Fruit fly (Drosophila melanogaster) whole organism, embryonic: Measurements from ENCODE around the gene mRF1.

Experiments used
- BEAF-32 ChIP-seq: fragments of 200-800 bp; sonication (Bioruptor generic); optimal IDR thresholded peaks from 3 replicates; lab custom pipeline; 2017; ENCODE audit warnings: missing biosample characterization, missing genetic modification characterization, mild to moderate bottlenecking, moderate library complexity, missing genetic modification reagents
- BtbVII ChIP-seq: fragments of 200-800 bp; sonication (Bioruptor generic); optimal IDR thresholded peaks from 3 replicates; lab custom pipeline; 2017; ENCODE audit warnings: missing biosample characterization, mild to moderate bottlenecking, missing genetic modification characterization
- CG10431 ChIP-seq: fragments of 200-800 bp; sonication (Bioruptor generic); optimal IDR thresholded peaks from 3 replicates; lab custom pipeline; 2018; ENCODE audit warnings: missing biosample characterization, mild to moderate bottlenecking, missing genetic modification characterization
- CG10462 ChIP-seq: fragments of 200-800 bp; sonication (Bioruptor generic); optimal IDR thresholded peaks from 2 replicates; lab custom pipeline; 2016; ENCODE audit warnings: missing biosample characterization, missing genetic modification characterization
- CG10979 ChIP-seq: fragments of 200-800 bp; sonication (Bioruptor generic); optimal IDR thresholded peaks from 2 replicates; lab custom pipeline; 2018; ENCODE audit warnings: missing biosample characterization, mild to moderate bottlenecking, missing genetic modification characterization, moderate library complexity
- CG11085 ChIP-seq: fragments of 200-800 bp; sonication (Bioruptor generic); IDR thresholded peaks from 2 replicates; pipeline ENCODE4 v1.3.6; 2022; ENCODE audit warnings: missing biosample characterization, missing genetic modification characterization
- CG12104 ChIP-seq: fragments of 200-800 bp; sonication (Bioruptor generic); optimal IDR thresholded peaks from 3 replicates; lab custom pipeline; 2016; ENCODE audit warnings: missing biosample characterization, missing genetic modification characterization
- CG13424 ChIP-seq: fragments of 200-800 bp; sonication (Bioruptor generic); optimal IDR thresholded peaks from 2 replicates; lab custom pipeline; 2019; ENCODE audit warnings: missing biosample characterization, mild to moderate bottlenecking, missing genetic modification characterization, moderate library complexity
- CG15514 ChIP-seq: fragments of 200-800 bp; sonication (Bioruptor generic); optimal IDR thresholded peaks from 3 replicates; lab custom pipeline; 2017; ENCODE audit warnings: missing biosample characterization, missing genetic modification characterization, mild to moderate bottlenecking, moderate library complexity, missing genetic modification reagents
- CG1647 ChIP-seq: fragments of 200-800 bp; sonication (Bioruptor generic); optimal IDR thresholded peaks from 3 replicates; lab custom pipeline; 2016; ENCODE audit warnings: missing biosample characterization, missing genetic modification characterization
- CG17359 ChIP-seq: fragments of 200-800 bp; sonication (Bioruptor generic); optimal IDR thresholded peaks from 3 replicates; lab custom pipeline; 2018; ENCODE audit warnings: missing biosample characterization, mild to moderate bottlenecking, missing genetic modification characterization, moderate library complexity
- CG17568 ChIP-seq: fragments of 200-800 bp; sonication (Bioruptor generic); optimal IDR thresholded peaks from 2 replicates; lab custom pipeline; 2018; ENCODE audit warnings: missing biosample characterization, mild to moderate bottlenecking, missing genetic modification characterization, moderate library complexity
- CG18476 ChIP-seq: fragments of 200-800 bp; sonication (Bioruptor generic); optimal IDR thresholded peaks from 2 replicates; lab custom pipeline; 2016; ENCODE audit warnings: missing biosample characterization, mild to moderate bottlenecking, missing genetic modification characterization
- CG18619 ChIP-seq: fragments of 200-800 bp; sonication (Bioruptor generic); optimal IDR thresholded peaks from 3 replicates; lab custom pipeline; 2017; ENCODE audit warnings: missing biosample characterization, mild to moderate bottlenecking, missing genetic modification characterization
- CG2202 ChIP-seq: fragments of 200-800 bp; sonication (Bioruptor generic); optimal IDR thresholded peaks from 2 replicates; lab custom pipeline; 2018; ENCODE audit warnings: missing biosample characterization, mild to moderate bottlenecking, missing genetic modification characterization
- CG3838 ChIP-seq: fragments of 200-800 bp; sonication (Bioruptor generic); optimal IDR thresholded peaks from 3 replicates; lab custom pipeline; 2016; ENCODE audit warnings: missing biosample characterization, missing genetic modification characterization
- CG4820 ChIP-seq: fragments of 200-800 bp; sonication (Bioruptor generic); optimal IDR thresholded peaks from 3 replicates; lab custom pipeline; 2016; ENCODE audit warnings: missing biosample characterization, missing genetic modification characterization
- CG6683 ChIP-seq: fragments of 200-800 bp; sonication (Bioruptor generic); optimal IDR thresholded peaks from 2 replicates; lab custom pipeline; 2017; ENCODE audit warnings: missing biosample characterization, mild to moderate bottlenecking, missing genetic modification characterization, missing genetic modification reagents
- CG8765 ChIP-seq: fragments of 200-800 bp; sonication (Bioruptor generic); IDR thresholded peaks from 2 replicates; pipeline ENCODE4 v1.3.6; 2022; ENCODE audit warnings: missing biosample characterization, missing genetic modification characterization
- CG9215 ChIP-seq: fragments of 200-800 bp; sonication (Bioruptor generic); IDR thresholded peaks from 2 replicates; pipeline ENCODE4 v1.3.6; 2022; ENCODE audit warnings: missing biosample characterization, missing genetic modification characterization
- CG9817 ChIP-seq: fragments of 200-800 bp; sonication (Bioruptor generic); optimal IDR thresholded peaks from 2 replicates; lab custom pipeline; 2018; ENCODE audit warnings: missing biosample characterization, mild to moderate bottlenecking, missing genetic modification characterization, moderate library complexity
- Camta ChIP-seq: fragments of 200-800 bp; sonication (Bioruptor generic); optimal IDR thresholded peaks from 2 replicates; lab custom pipeline; 2016; ENCODE audit warnings: missing biosample characterization, missing genetic modification characterization
- E2f2 ChIP-seq: fragments of 200-800 bp; sonication (Bioruptor generic); IDR thresholded peaks from 2 replicates; pipeline ENCODE4 v1.3.6; 2022; ENCODE audit warnings: missing biosample characterization, missing genetic modification characterization
- HLH54F ChIP-seq: fragments of 200-800 bp; sonication (Bioruptor generic); optimal IDR thresholded peaks from 3 replicates; lab custom pipeline; 2016; ENCODE audit warnings: missing biosample characterization, missing genetic modification characterization
- Hr3 ChIP-seq: fragments of 200-800 bp; sonication (Bioruptor generic); optimal IDR thresholded peaks from 3 replicates; lab custom pipeline; 2016; ENCODE audit warnings: missing biosample characterization, missing genetic modification characterization
- Neu2 ChIP-seq: fragments of 200-800 bp; sonication (Bioruptor generic); optimal IDR thresholded peaks from 3 replicates; lab custom pipeline; 2016; ENCODE audit warnings: missing biosample characterization, missing genetic modification characterization, borderline replicate concordance
- PHDP ChIP-seq: fragments of 200-800 bp; sonication (Bioruptor generic); optimal IDR thresholded peaks from 3 replicates; lab custom pipeline; 2018; ENCODE audit warnings: missing biosample characterization, mild to moderate bottlenecking, missing genetic modification characterization, moderate library complexity
- Stat92E ChIP-seq, 3 experiments: fragments of >200 bp in 2 of 3; fragments of 200-800 bp in 1 of 3; sonication (Bioruptor generic) in 1 of 3; optimal IDR thresholded peaks; 2 replicates each; lab custom pipeline; 2017 to 2019; ENCODE audit warnings: missing biosample characterization in 3 of 3, missing genetic modification characterization in 3 of 3, mild to moderate bottlenecking in 1 of 3, moderate library complexity in 1 of 3
- Tbp ChIP-seq: fragments of >200 bp; optimal IDR thresholded peaks from 2 replicates; lab custom pipeline; 2018; ENCODE audit warnings: missing biosample characterization, missing genetic modification characterization
- cato ChIP-seq: fragments of 200-800 bp; sonication (Bioruptor generic); optimal IDR thresholded peaks from 2 replicates; lab custom pipeline; 2016; ENCODE audit warnings: missing biosample characterization, missing genetic modification characterization, borderline replicate concordance
- crp ChIP-seq, 2 experiments: fragments of 200-800 bp; sonication (Bioruptor generic); optimal IDR thresholded peaks; 2 replicates in 1 of 2; 3 replicates in 1 of 2; lab custom pipeline; 2017; ENCODE audit warnings: missing biosample characterization in 2 of 2, missing genetic modification characterization in 2 of 2, mild to moderate bottlenecking in 1 of 2, moderate library complexity in 1 of 2
- danr ChIP-seq: fragments of 200-800 bp; sonication (Bioruptor generic); IDR thresholded peaks from 2 replicates; pipeline ENCODE4 v1.3.6; 2022; ENCODE audit warnings: missing biosample characterization, missing genetic modification characterization
- dpn ChIP-seq, 2 experiments: fragments of 200-800 bp; sonication (Bioruptor generic); optimal IDR thresholded peaks; 3 replicates each; lab custom pipeline; 2016; ENCODE audit warnings: missing biosample characterization in 2 of 2, missing genetic modification characterization in 2 of 2
- ems ChIP-seq: fragments of 200-800 bp; sonication (Bioruptor generic); optimal IDR thresholded peaks from 3 replicates; lab custom pipeline; 2016; ENCODE audit warnings: missing biosample characterization, missing genetic modification characterization
- eve ChIP-seq, 2 experiments: fragments of >200 bp; optimal IDR thresholded peaks; 2 replicates each; lab custom pipeline; 2017; ENCODE audit warnings: missing biosample characterization in 2 of 2, missing genetic modification characterization in 2 of 2
- fd96Cb ChIP-seq: fragments of 200-800 bp; sonication (Bioruptor generic); optimal IDR thresholded peaks from 2 replicates; lab custom pipeline; 2018; ENCODE audit warnings: missing biosample characterization, mild to moderate bottlenecking, missing genetic modification characterization, moderate library complexity
- hth ChIP-seq: fragments of >200 bp; optimal IDR thresholded peaks from 2 replicates; lab custom pipeline; 2017; ENCODE audit warnings: inconsistent platforms
- kay ChIP-seq: fragments of 200-800 bp; sonication (Bioruptor generic); optimal IDR thresholded peaks from 2 replicates; lab custom pipeline; 2016; ENCODE audit warnings: missing biosample characterization, missing genetic modification characterization
- ken ChIP-seq: fragments of 200-800 bp; sonication (Bioruptor generic); IDR thresholded peaks from 3 replicates; pipeline ENCODE4 v1.3.6; 2022; ENCODE audit warnings: missing biosample characterization, missing genetic modification characterization
- lab ChIP-seq: fragments of 200-800 bp; sonication (Bioruptor generic); optimal IDR thresholded peaks from 3 replicates; lab custom pipeline; 2017; ENCODE audit warnings: missing biosample characterization, missing genetic modification characterization, mild to moderate bottlenecking, moderate library complexity, missing genetic modification reagents
- pan ChIP-seq, 4 experiments: fragments of >200 bp in 3 of 4; fragments of 200-800 bp in 1 of 4; sonication (Bioruptor generic) in 1 of 4; optimal IDR thresholded peaks in 3 of 4; IDR thresholded peaks in 1 of 4; 2 replicates each; pipeline versions ENCODE4 v1.3.6 to Lab custom; 2017 to 2022; ENCODE audit warnings: missing biosample characterization in 2 of 4, missing genetic modification characterization in 2 of 4, mixed read lengths in 1 of 4
- pb ChIP-seq: fragments of 200-800 bp; sonication (Bioruptor generic); optimal IDR thresholded peaks from 3 replicates; lab custom pipeline; 2016; ENCODE audit warnings: missing biosample characterization, missing genetic modification characterization
- pnt ChIP-seq: fragments of 200-800 bp; sonication (Bioruptor generic); optimal IDR thresholded peaks from 3 replicates; lab custom pipeline; 2016; ENCODE audit warnings: missing biosample characterization, missing genetic modification characterization
- ro ChIP-seq: fragments of 200-800 bp; sonication (Bioruptor generic); IDR thresholded peaks from 2 replicates; pipeline ENCODE4 v1.3.6; 2022; ENCODE audit warnings: missing biosample characterization, missing genetic modification characterization
- salm ChIP-seq: fragments of 200-800 bp; sonication (Bioruptor generic); optimal IDR thresholded peaks from 2 replicates; lab custom pipeline; 2018; ENCODE audit warnings: missing biosample characterization, mild to moderate bottlenecking, missing genetic modification characterization
- ssp ChIP-seq: fragments of 200-800 bp; sonication (Bioruptor generic); IDR thresholded peaks from 2 replicates; pipeline ENCODE4 v1.3.6; 2022; ENCODE audit warnings: missing biosample characterization, missing genetic modification characterization
- vfl ChIP-seq: fragments of 200-800 bp; sonication (Bioruptor generic); optimal IDR thresholded peaks from 2 replicates; lab custom pipeline; 2016; ENCODE audit warnings: missing biosample characterization, missing genetic modification characterization
- vvl ChIP-seq: fragments of 200-800 bp; sonication (Bioruptor generic); IDR thresholded peaks from 2 replicates; pipeline ENCODE4 v1.3.6; 2022; ENCODE audit warnings: missing biosample characterization, missing genetic modification characterization
- wek ChIP-seq: fragments of 200-800 bp; sonication (Bioruptor generic); optimal IDR thresholded peaks from 3 replicates; lab custom pipeline; 2018; ENCODE audit warnings: missing biosample characterization, mild to moderate bottlenecking, missing genetic modification characterization, moderate library complexity
- wor ChIP-seq: fragments of 200-800 bp; sonication (Bioruptor generic); IDR thresholded peaks from 2 replicates; pipeline ENCODE4 v1.3.6; 2022; ENCODE audit warnings: missing biosample characterization, missing genetic modification characterization

The mRF1 gene

dm6 chr2L:13191894-13192293, 27.9 kb upstream of the mRF1 start, which contains the start of the genes CG16974 and Edem2 (continued):
- TF ChIP-seq CG9215 (GFP tag; lab: Robert Waterston, UW) = peak; percentile 70
- TF ChIP-seq CG8765 (GFP tag; lab: Robert Waterston, UW) = peak; percentile 46; the same call in 1 of the 2 replicates
- peak; percentile 26 for TF ChIP-seq cato
- TF ChIP-seq fd96Cb (tag; lab: Kevin White, UChicago) = peak; percentile 57
- TF ChIP-seq kay = peak; percentile 49
- no peak for TF ChIP-seq wek
- peak; percentile 56 for TF ChIP-seq BEAF-32 (GFP tag; lab: Kevin White, UChicago)
- TF ChIP-seq Neu2 (GFP tag; lab: Kevin White, UChicago) = no peak
- TF ChIP-seq ssp (GFP tag; lab: Robert Waterston, UW) = peak; percentile 67
- TF ChIP-seq CG12104 (GFP tag; lab: Kevin White, UChicago) = peak; percentile 60
- TF ChIP-seq pnt (GFP tag; lab: Kevin White, UChicago) = peak; percentile 27
- TF ChIP-seq hth = no peak
- peak; percentile 73 for TF ChIP-seq CG13424 (tag; lab: Kevin White, UChicago)
- TF ChIP-seq ken (GFP tag; lab: Robert Waterston, UW) = peak; percentile 79
- peak; percentile 12 for TF ChIP-seq HLH54F
- TF ChIP-seq wor (GFP tag; lab: Robert Waterston, UW) = peak; percentile 20; the same call in 1 of the 2 replicates
- no peak for TF ChIP-seq CG10431
- peak; percentile 37 to 83 for TF ChIP-seq dpn (GFP tag; optimal IDR thresholded peaks at IDR 0.05; lab: Kevin White, UChicago)
- TF ChIP-seq ems (GFP tag; lab: Kevin White, UChicago) = peak; percentile 54
- TF ChIP-seq CG10979 (tag; lab: Kevin White, UChicago) = peak; percentile 60
- TF ChIP-seq crp (GFP tag; optimal IDR thresholded peaks at IDR 0.05; lab: Kevin White, UChicago) = peak in 1 of 2 experiments; percentile 73
- peak; percentile 46 for TF ChIP-seq salm
- TF ChIP-seq CG15514 (GFP tag; lab: Kevin White, UChicago) = no peak
- TF ChIP-seq pan (optimal IDR thresholded peaks at IDR 0.05; lab: Kevin White, UChicago) = no peak
- TF ChIP-seq pan (GFP tag; optimal IDR thresholded peaks at IDR 0.05 in 1 of 2, IDR thresholded peaks at IDR 0.05 in 1 of 2) = peak in 1 of 2 experiments; percentile 82
- TF ChIP-seq CG2202 (tag; lab: Kevin White, UChicago) = peak; percentile 42
- peak; percentile 21; the same call in 1 of the 2 replicates for TF ChIP-seq danr (GFP tag; lab: Robert Waterston, UW)
- TF ChIP-seq CG9817 (tag; lab: Kevin White, UChicago) = peak; percentile 68
- TF ChIP-seq Stat92E (GFP tag; optimal IDR thresholded peaks at IDR 0.05; lab: Kevin White, UChicago) = no peak
- no peak for TF ChIP-seq Tbp (GFP tag; lab: Kevin White, UChicago)
- peak; percentile 80 for TF ChIP-seq CG18476
- no peak for TF ChIP-seq eve (GFP tag; optimal IDR thresholded peaks at IDR 0.05; lab: Kevin White, UChicago)
- peak; percentile 14 for TF ChIP-seq Camta (GFP tag; lab: Kevin White, UChicago)
- TF ChIP-seq PHDP (tag; lab: Kevin White, UChicago) = no peak
- no peak for TF ChIP-seq BtbVII (GFP tag; lab: Kevin White, UChicago)
- peak; percentile 52 for TF ChIP-seq E2f2 (GFP tag; lab: Robert Waterston, UW)
- no peak for TF ChIP-seq CG17568 (GFP tag; lab: Kevin White, UChicago)
- TF ChIP-seq CG3838 (GFP tag; lab: Kevin White, UChicago) = peak; percentile 52
- peak; percentile 25 for TF ChIP-seq CG6683
- peak; percentile 86 for TF ChIP-seq vvl (GFP tag; lab: Robert Waterston, UW)
- TF ChIP-seq CG10462 (GFP tag; lab: Kevin White, UChicago) = peak; percentile 30
- TF ChIP-seq CG1647 = peak; percentile 39
- no peak for TF ChIP-seq lab (GFP tag; lab: Kevin White, UChicago)
- no peak for TF ChIP-seq CG18619 (GFP tag; lab: Kevin White, UChicago)
- peak; percentile 78 for TF ChIP-seq Hr3 (GFP tag; lab: Kevin White, UChicago)
- peak; percentile 70 for TF ChIP-seq vfl (GFP tag; lab: Kevin White, UChicago)
- TF ChIP-seq CG4820 (GFP tag; lab: Kevin White, UChicago) = peak; percentile 64
- TF ChIP-seq CG17359 = peak; percentile 70
- TF ChIP-seq pb (GFP tag; lab: Kevin White, UChicago) = no peak
- no peak; the same call in 1 of the 2 replicates for TF ChIP-seq CG11085 (GFP tag; lab: Robert Waterston, UW)
- no peak for TF ChIP-seq ro (GFP tag; lab: Robert Waterston, UW)
